Worm (Caenorhabditis elegans) whole organism, young adult: ENCODE results near the gene T10C6.15.

Experiments used
- B0019.2 ChIP-seq: fragments of 200-800 bp; sonication (Bioruptor generic); conservative IDR thresholded peaks from 2 replicates; pipeline ENCODE4 v1.3.6; 2022; ENCODE audit warnings: missing genetic modification reagents, missing genetic modification characterization, missing compliant biosample characterization
- B0261.1 ChIP-seq: sonication (generic microtip); optimal IDR thresholded peaks from 2 replicates; lab custom pipeline; 2016; ENCODE audit warnings: mild to moderate bottlenecking, missing genetic modification characterization, moderate library complexity, missing compliant biosample characterization
- F39B2.1 ChIP-seq: fragments of 200-800 bp; sonication (Bioruptor generic); IDR thresholded peaks from 2 replicates; pipeline ENCODE4 v1.3.6; 2022; ENCODE audit warnings: missing genetic modification reagents, missing genetic modification characterization, missing compliant biosample characterization
- F55B11.4 ChIP-seq: sonication (generic microtip); optimal IDR thresholded peaks from 2 replicates; lab custom pipeline; 2016; ENCODE audit warnings: missing compliant biosample characterization, missing genetic modification characterization, borderline replicate concordance; ENCODE audit not compliant: insufficient read depth
- T26A5.8 ChIP-seq: sonication (generic microtip); optimal IDR thresholded peaks from 2 replicates; lab custom pipeline; 2016; ENCODE audit warnings: missing genetic modification characterization, missing compliant biosample characterization
- aptf-2 ChIP-seq: fragments of 200-800 bp; sonication (Bioruptor generic); conservative IDR thresholded peaks from 2 replicates; pipeline ENCODE4 v1.3.6; 2022; ENCODE audit warnings: missing genetic modification reagents, missing genetic modification characterization, missing compliant biosample characterization
- aptf-3 ChIP-seq: fragments of 200-800 bp; sonication (Bioruptor generic); IDR thresholded peaks from 2 replicates; pipeline ENCODE4 v1.3.6; 2022; ENCODE audit warnings: missing genetic modification characterization, missing compliant biosample characterization
- bed-2 ChIP-seq: fragments of 200-800 bp; sonication (Bioruptor generic); IDR thresholded peaks from 2 replicates; pipeline ENCODE4 v1.3.6; 2022; ENCODE audit warnings: missing genetic modification reagents, missing genetic modification characterization, missing compliant biosample characterization
- cebp-1 ChIP-seq, 2 experiments: fragments of 200-800 bp in 1 of 2; sonication (Bioruptor generic) in 1 of 2; sonication (generic microtip) in 1 of 2; IDR thresholded peaks in 1 of 2; optimal IDR thresholded peaks in 1 of 2; 2 replicates each; pipeline versions ENCODE4 v1.3.6 to Lab custom; 2017 to 2022; ENCODE audit warnings: missing compliant biosample characterization in 2 of 2, missing genetic modification characterization in 2 of 2, mild to moderate bottlenecking in 1 of 2, missing genetic modification reagents in 1 of 2, moderate library complexity in 1 of 2
- ceh-27 ChIP-seq: fragments of 200-800 bp; sonication (Bioruptor generic); optimal IDR thresholded peaks from 2 replicates; lab custom pipeline; 2018; ENCODE audit warnings: mild to moderate bottlenecking, missing genetic modification characterization, moderate library complexity, missing compliant biosample characterization
- ceh-79 ChIP-seq: sonication (generic microtip); optimal IDR thresholded peaks from 2 replicates; lab custom pipeline; 2017; ENCODE audit warnings: mild to moderate bottlenecking, missing genetic modification characterization, missing compliant biosample characterization
- dox-1 ChIP-seq: fragments of 200-800 bp; sonication (Bioruptor generic); IDR thresholded peaks from 2 replicates; pipeline ENCODE4 v1.3.6; 2022; ENCODE audit warnings: missing genetic modification reagents, missing genetic modification characterization, missing compliant biosample characterization
- egl-18 ChIP-seq: fragments of 200-800 bp; sonication (Bioruptor generic); IDR thresholded peaks from 2 replicates; pipeline ENCODE4 v1.3.6; 2022; ENCODE audit warnings: missing genetic modification reagents, missing genetic modification characterization, missing compliant biosample characterization
- fkh-3 ChIP-seq: sonication (generic microtip); optimal IDR thresholded peaks from 2 replicates; lab custom pipeline; 2016; ENCODE audit warnings: mild to moderate bottlenecking, missing genetic modification characterization, missing compliant biosample characterization
- hmg-1.2 ChIP-seq: fragments of 200-800 bp; sonication (Bioruptor generic); IDR thresholded peaks from 2 replicates; pipeline ENCODE4 v1.3.6; 2022; ENCODE audit warnings: missing genetic modification reagents, missing genetic modification characterization, missing compliant biosample characterization
- hmg-20 ChIP-seq: fragments of 200-800 bp; sonication (Bioruptor generic); IDR thresholded peaks from 2 replicates; pipeline ENCODE4 v1.3.6; 2022; ENCODE audit warnings: missing genetic modification reagents, missing genetic modification characterization, missing compliant biosample characterization
- hsf-1 ChIP-seq: fragments of 200-800 bp; sonication (Bioruptor generic); IDR thresholded peaks from 2 replicates; pipeline ENCODE4 v1.3.6; 2022; ENCODE audit warnings: missing genetic modification reagents, missing genetic modification characterization, missing compliant biosample characterization
- lsy-27 ChIP-seq: sonication (generic microtip); optimal IDR thresholded peaks from 2 replicates; lab custom pipeline; 2017; ENCODE audit warnings: missing genetic modification characterization, mild to moderate bottlenecking, missing compliant biosample characterization, antibody characterized with exemption, missing genotype, borderline replicate concordance; ENCODE audit not compliant: insufficient read depth
- madf-6 ChIP-seq: fragments of 200-800 bp; sonication (Bioruptor generic); IDR thresholded peaks from 2 replicates; pipeline ENCODE4 v1.3.6; 2022; ENCODE audit warnings: missing genetic modification reagents, missing genetic modification characterization, missing compliant biosample characterization
- madf-8 ChIP-seq: fragments of 200-800 bp; sonication (Bioruptor generic); conservative IDR thresholded peaks from 2 replicates; pipeline ENCODE4 v1.3.6; 2022; ENCODE audit warnings: missing genetic modification reagents, missing genetic modification characterization, missing compliant biosample characterization
- mcd-1 ChIP-seq: fragments of 200-800 bp; sonication (Bioruptor generic); IDR thresholded peaks from 2 replicates; pipeline ENCODE4 v1.3.6; 2022; ENCODE audit warnings: missing genetic modification reagents, missing genetic modification characterization, missing compliant biosample characterization
- nfya-1 ChIP-seq: sonication (generic microtip); optimal IDR thresholded peaks from 2 replicates; lab custom pipeline; 2017; ENCODE audit warnings: antibody characterized with exemption, missing compliant biosample characterization, missing genetic modification characterization, borderline replicate concordance; ENCODE audit not compliant: insufficient read depth
- nhr-80 ChIP-seq: sonication (generic microtip); optimal IDR thresholded peaks from 2 replicates; lab custom pipeline; 2016; ENCODE audit warnings: missing genetic modification characterization, missing compliant biosample characterization
- pbrm-1 ChIP-seq: fragments of 200-800 bp; sonication (Bioruptor generic); IDR thresholded peaks from 2 replicates; pipeline ENCODE4 v1.3.6; 2022; ENCODE audit warnings: missing genetic modification reagents, missing genetic modification characterization, missing compliant biosample characterization
- repo-1 ChIP-seq: sonication (generic microtip); optimal IDR thresholded peaks from 2 replicates; lab custom pipeline; 2017; ENCODE audit warnings: mild to moderate bottlenecking, missing genetic modification characterization, missing compliant biosample characterization
- sea-2 ChIP-seq: fragments of 200-800 bp; sonication (Bioruptor generic); IDR thresholded peaks from 2 replicates; pipeline ENCODE4 v1.3.6; 2022; ENCODE audit warnings: missing genetic modification characterization, missing compliant biosample characterization
- zfh-2 ChIP-seq: fragments of 200-800 bp; sonication (Bioruptor generic); conservative IDR thresholded peaks from 2 replicates; pipeline ENCODE4 v1.3.6; 2022; ENCODE audit warnings: missing genetic modification reagents, missing genetic modification characterization, missing compliant biosample characterization
- ztf-18 ChIP-seq: sonication (generic microtip); optimal IDR thresholded peaks from 2 replicates; lab custom pipeline; 2016; ENCODE audit warnings: missing genotype, mild to moderate bottlenecking, missing genetic modification characterization, missing compliant biosample characterization
- ztf-25 ChIP-seq: fragments of 200-800 bp; sonication (Bioruptor generic); IDR thresholded peaks from 2 replicates; pipeline ENCODE4 v1.3.6; 2022; ENCODE audit warnings: missing genetic modification reagents, missing genetic modification characterization, missing compliant biosample characterization
- ztf-26 ChIP-seq: sonication (generic microtip); optimal IDR thresholded peaks from 2 replicates; lab custom pipeline; 2017; ENCODE audit warnings: missing genetic modification characterization, missing compliant biosample characterization

The T10C6.15 gene

ce11 chrV:16040140-16040827 lies 5.5 kb downstream of the T10C6.15 start, which contains the start of the genes his-4 and his-3:
his-4 (minus strand) TSS chrV:16040515.
his-3 (plus strand) TSS chrV:16040808.
- TF ChIP-seq mcd-1 (0 out of 2 replicates have a peak, but pooled peaks have one; percentile 13), hsf-1 (GFP tag; lab: Robert Waterston, UW) (0 out of 2 replicates have a peak, but pooled peaks have one; percentile 15), dox-1 (GFP tag; lab: Robert Waterston, UW) (0 out of 2 replicates have a peak, but pooled peaks have one; percentile 15), pbrm-1 (peak; percentile 31), hmg-1.2 (GFP tag; lab: Robert Waterston, UW) (peak; percentile 10; the same call in 1 of the 2 replicates), nhr-80 (tag; lab: Kevin White, UChicago) (peak; percentile 17), F39B2.1 (GFP tag; lab: Robert Waterston, UW) (peak; percentile 88; the same call in 1 of the 2 replicates)

ce11 chrV:16036166-16036565 lies 9.6 kb downstream of the T10C6.15 start, which contains the start of gene T10C6.10:
T10C6.10 (plus strand) TSS chrV:16036413.
- TF ChIP-seq hmg-20 (GFP tag; lab: Robert Waterston, UW): no peak
- no peak for TF ChIP-seq cebp-1 (GFP tag; IDR thresholded peaks at IDR 0.05; lab: Robert Waterston, UW)
- TF ChIP-seq cebp-1 (tag; optimal IDR thresholded peaks at IDR 0.05; lab: Kevin White, UChicago): no peak
- TF ChIP-seq aptf-2 (GFP tag; lab: Robert Waterston, UW): peak; percentile 97
- TF ChIP-seq egl-18: no peak
- TF ChIP-seq fkh-3: no peak
- 0 out of 2 replicates have a peak, but pooled peaks have one; percentile 15 for TF ChIP-seq madf-6 (GFP tag; lab: Robert Waterston, UW)
- 0 out of 2 replicates have a peak, but pooled peaks have one; percentile 65 for TF ChIP-seq aptf-3 (GFP tag; lab: Robert Waterston, UW)

ce11 chrV:16033491-16033890 lies 12.2 kb downstream of the T10C6.15 start:
- TF ChIP-seq fkh-3 (no peak), madf-6 (GFP tag; lab: Robert Waterston, UW) (peak; percentile 86), ztf-25 (no peak), zfh-2 (GFP tag; lab: Robert Waterston, UW) (0 out of 2 replicates have a peak, but pooled peaks have one; percentile 39), ceh-79 (no peak), aptf-3 (GFP tag; lab: Robert Waterston, UW) (peak; percentile 97), nfya-1 (no peak), madf-8 (GFP tag; lab: Robert Waterston, UW) (peak; percentile 56; the same call in 1 of the 2 replicates), aptf-2 (GFP tag; lab: Robert Waterston, UW) (peak; percentile 99), T26A5.8 (no peak), ztf-26 (tag; lab: Kevin White, UChicago) (no peak)

ce11 chrV:16032761-16033160 lies 13.0 kb downstream of the T10C6.15 start, which contains the start of gene T10C6.16:
T10C6.16 (minus strand) TSS chrV:16033005.
- no peak for TF ChIP-seq lsy-27 (tag; lab: Kevin White, UChicago)
- no peak for TF ChIP-seq sea-2 (GFP tag; lab: Robert Waterston, UW)
- TF ChIP-seq repo-1 (tag; lab: Kevin White, UChicago): no peak
- no peak for TF ChIP-seq aptf-3 (GFP tag; lab: Robert Waterston, UW)
- no peak for TF ChIP-seq ztf-18 (tag; lab: Kevin White, UChicago)
- TF ChIP-seq B0261.1 (tag; lab: Kevin White, UChicago): no peak
- TF ChIP-seq B0019.2: no peak
- TF ChIP-seq bed-2 (GFP tag; lab: Robert Waterston, UW): no peak
- TF ChIP-seq F55B11.4 (tag; lab: Kevin White, UChicago): no peak
- TF ChIP-seq ceh-27 (GFP tag; lab: Kevin White, UChicago): no peak
- no peak for TF ChIP-seq egl-18
- TF ChIP-seq, all 124 proteins: peak for 0
